Fruit fly (Drosophila melanogaster): Measurements from ENCODE around the gene CG43251.

The CG43251 gene

dm6 chr3L:20771891-20772646 is 13.4 kb downstream of the CG43251 start (continued):
- TF ChIP-seq CG31627 (GFP tag; optimal IDR thresholded peaks at IDR 0.05) (peak; percentile 79), dsx (GFP tag; optimal IDR thresholded peaks at IDR 0.05; ENCODE audit: poor library complexity, severe bottlenecking) (peak; percentile 72), CG8119 (GFP tag; IDR thresholded peaks at IDR 0.05) (peak; percentile 91), CG6163 (GFP tag; IDR thresholded peaks at IDR 0.05) (peak; percentile 88), Ets96B (tag; optimal IDR thresholded peaks at IDR 0.05) (peak; percentile 79), Sox102F (GFP tag; optimal IDR thresholded peaks at IDR 0.05) (peak; percentile 85), CG11762 (GFP tag; optimal IDR thresholded peaks at IDR 0.05; ENCODE audit: insufficient read depth) (peak; percentile 70), Ets21C (GFP tag; optimal IDR thresholded peaks at IDR 0.05) (peak; percentile 75), acj6 (GFP tag; optimal IDR thresholded peaks at IDR 0.05) (peak; percentile 79), CG11902 (GFP tag; optimal IDR thresholded peaks at IDR 0.05) (peak; percentile 56), Gug (GFP tag; IDR thresholded peaks at IDR 0.05) (peak; percentile 74), pdm3 (GFP tag; optimal IDR thresholded peaks at IDR 0.05) (peak; percentile 86), OdsH (GFP tag; optimal IDR thresholded peaks at IDR 0.05) (peak; percentile 82), CG32006 (GFP tag; optimal IDR thresholded peaks at IDR 0.05) (peak; percentile 85), CG6808 (GFP tag; optimal IDR thresholded peaks at IDR 0.05) (peak; percentile 63), lz (GFP tag; optimal IDR thresholded peaks at IDR 0.05) (peak; percentile 85), CG10631 (GFP tag; optimal IDR thresholded peaks at IDR 0.05) (peak; percentile 72), esn (GFP tag; optimal IDR thresholded peaks at IDR 0.05) (peak; percentile 86), ss (GFP tag; optimal IDR thresholded peaks at IDR 0.05) (peak; percentile 30 to 63), Sox14 (GFP tag; optimal IDR thresholded peaks at IDR 0.05) (peak; percentile 84), fd59A (GFP tag; optimal IDR thresholded peaks at IDR 0.05) (peak; percentile 53)

dm6 chr3L:20772647-20773015 is 13.9 kb downstream of the CG43251 start:
- TF ChIP-seq svp (GFP tag) (peak; percentile 94), OdsH (GFP tag; optimal IDR thresholded peaks at IDR 0.05) (no peak), Hr39 (GFP tag; optimal IDR thresholded peaks at IDR 0.05) (no peak)

- TF ChIP-seq net (GFP tag; optimal IDR thresholded peaks at IDR 0.05), result no peak
- no peak for TF ChIP-seq eg (GFP tag; IDR thresholded peaks at IDR 0.05)
- no peak for TF ChIP-seq CG1621 (tag; optimal IDR thresholded peaks at IDR 0.05)
- no peak for TF ChIP-seq CG6276 (GFP tag; optimal IDR thresholded peaks at IDR 0.05)
- no peak for TF ChIP-seq CG6163 (GFP tag; IDR thresholded peaks at IDR 0.05)
- no peak for TF ChIP-seq CG11762 (GFP tag; optimal IDR thresholded peaks at IDR 0.05; ENCODE audit: insufficient read depth)
- no peak for TF ChIP-seq Smox (GFP tag; optimal IDR thresholded peaks at IDR 0.05)
- no peak for TF ChIP-seq CG16779 (tag; optimal IDR thresholded peaks at IDR 0.05)
These were observed 18.8 kb downstream of the CG43251 start for dm6 chr3L:20777496-20777895.

dm6 chr3L:20778224-20779063 is 19.8 kb downstream of the CG43251 start, which contains the start of the genes Pex16 and Pex14:
TSS of gene Pex16 (minus strand) at chr3L:20778264.
TSS of gene Pex14 (plus strand) at chr3L:20778799.
- TF ChIP-seq pdm3 (GFP tag; optimal IDR thresholded peaks at IDR 0.05) (peak; percentile 78), Hr4 (GFP tag; optimal IDR thresholded peaks at IDR 0.05) (peak; percentile 77), dsx (GFP tag; optimal IDR thresholded peaks at IDR 0.05; ENCODE audit: poor library complexity, severe bottlenecking) (peak; percentile 48), CG3919 (GFP tag; optimal IDR thresholded peaks at IDR 0.05) (peak; percentile 75), Hr39 (GFP tag; optimal IDR thresholded peaks at IDR 0.05) (peak; percentile 87), CG9139 (GFP tag; optimal IDR thresholded peaks at IDR 0.05) (no peak), CG11902 (GFP tag; optimal IDR thresholded peaks at IDR 0.05) (peak; percentile 66), Eip78C (GFP tag) (peak; percentile 89), vri (GFP tag; optimal IDR thresholded peaks at IDR 0.05) (no peak), CG4318 (GFP tag; optimal IDR thresholded peaks at IDR 0.05) (no peak), Eip75B (GFP tag; optimal IDR thresholded peaks at IDR 0.05) (no peak), CG6276 (GFP tag; optimal IDR thresholded peaks at IDR 0.05) (peak; percentile 26), CG6854 (GFP tag; optimal IDR thresholded peaks at IDR 0.05) (no peak), Blimp-1 (GFP tag; optimal IDR thresholded peaks at IDR 0.05) (peak; percentile 12), salr (GFP tag; optimal IDR thresholded peaks at IDR 0.05) (peak in 1 of 2 experiments; percentile 51), Ets96B (tag; optimal IDR thresholded peaks at IDR 0.05) (peak; percentile 37), Ets21C (GFP tag; optimal IDR thresholded peaks at IDR 0.05) (peak; percentile 74), CG6808 (GFP tag; optimal IDR thresholded peaks at IDR 0.05) (no peak), dac (GFP tag; optimal IDR thresholded peaks at IDR 0.05) (peak; percentile 27), fd59A (GFP tag; optimal IDR thresholded peaks at IDR 0.05) (peak; percentile 51), CG11762 (GFP tag; optimal IDR thresholded peaks at IDR 0.05; ENCODE audit: insufficient read depth) (peak; percentile 46), OdsH (GFP tag; optimal IDR thresholded peaks at IDR 0.05) (no peak), esn (GFP tag; optimal IDR thresholded peaks at IDR 0.05) (peak; percentile 81), Eip93F (GFP tag; optimal IDR thresholded peaks at IDR 0.05) (no peak)

Data from whole organism, prepupa.